Worm (Caenorhabditis elegans) whole organism, mixed stage, embryonic: ENCODE data around the gene aakb-2.

Experiments used
- M03D4.4 ChIP-seq: sonication (generic microtip); optimal IDR thresholded peaks from 2 replicates; lab custom pipeline; 2017; ENCODE audit warnings: mild to moderate bottlenecking, missing genetic modification characterization, missing compliant biosample characterization
- bed-3 ChIP-seq: fragments of 200-800 bp; sonication (Bioruptor generic); optimal IDR thresholded peaks from 3 replicates; lab custom pipeline; 2018; ENCODE audit warnings: mild to moderate bottlenecking, missing genetic modification characterization, moderate library complexity, missing compliant biosample characterization
- blmp-1 ChIP-seq: fragments of 150-350 bp; optimal IDR thresholded peaks from 2 replicates; lab custom pipeline; 2014; ENCODE audit warnings: missing biosample characterization, missing genetic modification characterization
- ceh-39 ChIP-seq: fragments of 150-350 bp; optimal IDR thresholded peaks from 2 replicates; lab custom pipeline; 2014; ENCODE audit warnings: missing biosample characterization, missing genetic modification characterization
- ceh-43 ChIP-seq: fragments of 200-800 bp; sonication (Bioruptor generic); optimal IDR thresholded peaks from 2 replicates; lab custom pipeline; 2018; ENCODE audit warnings: mild to moderate bottlenecking, missing genetic modification characterization, moderate library complexity, missing compliant biosample characterization
- ceh-83 ChIP-seq: fragments of 200-800 bp; sonication (Bioruptor generic); optimal IDR thresholded peaks from 2 replicates; lab custom pipeline; 2018; ENCODE audit warnings: mild to moderate bottlenecking, missing genetic modification characterization, missing compliant biosample characterization
- ces-1 ChIP-seq: fragments of 150-350 bp; optimal IDR thresholded peaks from 2 replicates; lab custom pipeline; 2014; ENCODE audit warnings: missing biosample characterization, missing genetic modification reagents, missing genetic modification characterization
- cnd-1 ChIP-seq: fragments of 200-800 bp; sonication (Bioruptor generic); optimal IDR thresholded peaks from 2 replicates; lab custom pipeline; 2018; ENCODE audit warnings: mild to moderate bottlenecking, missing genetic modification characterization, missing compliant biosample characterization
- drap-1 ChIP-seq: fragments of 200-800 bp; sonication (Bioruptor generic); optimal IDR thresholded peaks from 3 replicates; lab custom pipeline; 2018; ENCODE audit warnings: mild to moderate bottlenecking, missing genetic modification characterization, missing compliant biosample characterization
- elt-1 ChIP-seq: sonication (generic microtip); optimal IDR thresholded peaks from 2 replicates; lab custom pipeline; 2017; ENCODE audit warnings: missing genetic modification characterization, mild to moderate bottlenecking, missing compliant biosample characterization, antibody characterized with exemption, moderate library complexity, borderline replicate concordance; ENCODE audit not compliant: insufficient read depth
- elt-3 ChIP-seq: fragments of 150-350 bp; optimal IDR thresholded peaks from 2 replicates; lab custom pipeline; 2014; ENCODE audit warnings: missing biosample characterization, missing genetic modification characterization
- flh-1 ChIP-seq: fragments of 200-800 bp; sonication (Bioruptor generic); optimal IDR thresholded peaks from 2 replicates; lab custom pipeline; 2018; ENCODE audit warnings: mild to moderate bottlenecking, missing genetic modification characterization, moderate library complexity, missing compliant biosample characterization
- ham-2 ChIP-seq: fragments of 200-800 bp; sonication (Bioruptor generic); optimal IDR thresholded peaks from 2 replicates; lab custom pipeline; 2018; ENCODE audit warnings: mild to moderate bottlenecking, missing genetic modification characterization, missing compliant biosample characterization
- hlh-1 ChIP-seq: fragments of 150-350 bp; optimal IDR thresholded peaks from 2 replicates; lab custom pipeline; 2014; ENCODE audit warnings: missing biosample characterization, missing genetic modification reagents, missing genetic modification characterization
- lin-13 ChIP-seq: fragments of 150-350 bp; optimal IDR thresholded peaks from 2 replicates; lab custom pipeline; 2014; ENCODE audit warnings: missing biosample characterization, missing genetic modification characterization
- lin-32 ChIP-seq: fragments of 200-800 bp; sonication (Bioruptor generic); optimal IDR thresholded peaks from 2 replicates; lab custom pipeline; 2018; ENCODE audit warnings: mild to moderate bottlenecking, missing genetic modification characterization, missing compliant biosample characterization
- lsy-2 ChIP-seq: fragments of 150-350 bp; optimal IDR thresholded peaks from 2 replicates; lab custom pipeline; 2014; ENCODE audit warnings: missing biosample characterization, missing genetic modification characterization
- mab-5 ChIP-seq: fragments of 150-350 bp; optimal IDR thresholded peaks from 2 replicates; lab custom pipeline; 2014; ENCODE audit warnings: missing biosample characterization, missing genetic modification characterization
- mep-1 ChIP-seq: fragments of 150-350 bp; optimal IDR thresholded peaks from 2 replicates; lab custom pipeline; 2017; ENCODE audit warnings: missing biosample characterization, missing genetic modification reagents, missing genetic modification characterization, inconsistent platforms
- mls-2 ChIP-seq: sonication (generic microtip); optimal IDR thresholded peaks from 2 replicates; lab custom pipeline; 2016; ENCODE audit warnings: mild to moderate bottlenecking, missing genetic modification characterization, moderate library complexity, missing compliant biosample characterization
- nhr-12 ChIP-seq: fragments of 150-350 bp; optimal IDR thresholded peaks from 2 replicates; lab custom pipeline; 2014; ENCODE audit warnings: missing biosample characterization, missing genetic modification characterization
- nhr-2 ChIP-seq: fragments of 150-350 bp; optimal IDR thresholded peaks from 2 replicates; lab custom pipeline; 2014; ENCODE audit warnings: missing biosample characterization, missing genetic modification characterization
- nhr-237 ChIP-seq: fragments of 150-350 bp; optimal IDR thresholded peaks from 2 replicates; lab custom pipeline; 2014; ENCODE audit warnings: missing biosample characterization, missing genetic modification characterization
- nhr-76 ChIP-seq: sonication (generic microtip); optimal IDR thresholded peaks from 2 replicates; lab custom pipeline; 2017; ENCODE audit warnings: missing biosample characterization, missing genetic modification characterization
- pha-4 ChIP-seq: fragments of 150-350 bp; optimal IDR thresholded peaks from 2 replicates; lab custom pipeline; 2018; ENCODE audit warnings: missing biosample characterization, missing genetic modification reagents, missing genetic modification characterization
- snpc-4 ChIP-seq: fragments of 150-350 bp; optimal IDR thresholded peaks from 2 replicates; lab custom pipeline; 2014; ENCODE audit warnings: missing biosample characterization, missing genetic modification characterization
- sptf-1 ChIP-seq: sonication (generic microtip); optimal IDR thresholded peaks from 2 replicates; lab custom pipeline; 2017; ENCODE audit warnings: mild to moderate bottlenecking, missing genetic modification characterization, moderate library complexity, missing compliant biosample characterization
- tbx-8 ChIP-seq: fragments of 200-800 bp; sonication (Bioruptor generic); optimal IDR thresholded peaks from 2 replicates; lab custom pipeline; 2018; ENCODE audit warnings: mild to moderate bottlenecking, missing genetic modification characterization, moderate library complexity, missing compliant biosample characterization
- unc-120 ChIP-seq: sonication (generic microtip); optimal IDR thresholded peaks from 2 replicates; lab custom pipeline; 2017; ENCODE audit warnings: missing genetic modification characterization, missing compliant biosample characterization; ENCODE audit not compliant: poor library complexity, severe bottlenecking
- unc-39 ChIP-seq: fragments of 150-350 bp; optimal IDR thresholded peaks from 2 replicates; lab custom pipeline; 2014; ENCODE audit warnings: missing biosample characterization, missing genetic modification characterization
- unc-62 ChIP-seq: fragments of 150-350 bp; optimal IDR thresholded peaks from 2 replicates; lab custom pipeline; 2014; ENCODE audit warnings: missing biosample characterization, missing genetic modification reagents, missing genetic modification characterization
- zip-8 ChIP-seq: fragments of 150-350 bp; optimal IDR thresholded peaks from 2 replicates; lab custom pipeline; 2014; ENCODE audit warnings: missing biosample characterization, missing genetic modification characterization
- ztf-11 ChIP-seq: fragments of 150-350 bp; optimal IDR thresholded peaks from 2 replicates; lab custom pipeline; 2014; ENCODE audit warnings: missing biosample characterization, missing genetic modification characterization

aakb-2 gene

DNA sequence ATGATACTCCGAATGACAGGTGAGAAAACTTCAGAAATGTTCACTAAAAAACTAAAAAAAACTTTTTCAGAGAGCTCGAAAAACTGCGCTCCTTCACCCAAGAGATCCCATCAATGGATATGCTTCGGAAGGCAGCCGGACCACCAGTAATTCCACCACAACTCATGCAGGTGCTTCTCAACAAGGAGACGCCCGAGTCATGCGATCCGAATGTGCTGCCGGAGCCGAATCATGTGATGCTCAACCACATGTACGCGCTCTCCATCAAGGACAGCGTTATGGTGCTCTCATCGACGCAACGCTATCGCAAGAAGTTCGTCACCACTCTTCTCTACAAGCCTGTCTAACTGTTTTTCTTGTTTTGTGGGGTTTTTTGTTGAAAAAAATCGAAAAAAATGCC lies 798 bp downstream of the aakb-2 start:
- no peak for TF ChIP-seq unc-39
- TF ChIP-seq ztf-11 (tag; lab: Kevin White, UChicago) = no peak
- no peak for TF ChIP-seq cnd-1
- TF ChIP-seq lsy-2 (tag; lab: Kevin White, UChicago) = no peak
- no peak for TF ChIP-seq tbx-8 (GFP tag; lab: Kevin White, UChicago)
- no peak for TF ChIP-seq elt-1 (tag; lab: Kevin White, UChicago)
- no peak for TF ChIP-seq ceh-43 (GFP tag; lab: Kevin White, UChicago)
- no peak for TF ChIP-seq mls-2
- TF ChIP-seq unc-120 = no peak
- TF ChIP-seq pha-4 (tag; lab: Kevin White, UChicago) = no peak
- TF ChIP-seq nhr-12 (tag; lab: Kevin White, UChicago) = no peak
- no peak for TF ChIP-seq unc-62 (GFP tag; lab: Kevin White, UChicago)
- TF ChIP-seq mep-1 (tag; lab: Kevin White, UChicago) = no peak
- TF ChIP-seq ceh-83 = no peak
- TF ChIP-seq lin-13 (tag; lab: Kevin White, UChicago) = no peak
- no peak for TF ChIP-seq elt-3 (tag; lab: Kevin White, UChicago)
- TF ChIP-seq ceh-39 (tag; lab: Kevin White, UChicago) = no peak
- no peak for TF ChIP-seq M03D4.4 (tag; lab: Kevin White, UChicago)
- TF ChIP-seq snpc-4 (tag; lab: Kevin White, UChicago) = no peak

DNA sequence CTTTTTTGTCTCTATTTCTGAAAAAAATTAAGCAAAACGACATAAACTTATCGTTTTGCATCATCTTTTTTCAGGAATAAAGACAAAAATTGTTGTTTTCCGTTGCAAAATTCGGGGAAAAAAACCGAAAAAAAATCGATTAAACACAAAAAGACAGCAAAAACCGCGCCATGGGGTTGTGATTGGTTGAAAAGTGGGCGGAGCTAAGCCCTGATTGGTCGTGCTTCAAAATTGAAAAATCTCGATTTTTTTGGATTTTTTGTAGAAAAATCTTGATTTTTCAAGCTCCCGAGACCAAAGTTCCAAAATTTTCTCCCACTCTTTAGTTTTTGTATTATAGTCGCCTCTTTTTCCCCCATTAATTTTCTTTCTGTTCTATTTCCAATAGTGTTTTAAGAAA lies 1.4 kb downstream of the aakb-2 start:
- TF ChIP-seq snpc-4 (tag; lab: Kevin White, UChicago) = no peak
- no peak for TF ChIP-seq flh-1 (GFP tag; lab: Kevin White, UChicago)
- TF ChIP-seq ceh-83 = no peak
- no peak for TF ChIP-seq ham-2 (GFP tag; lab: Kevin White, UChicago)
- TF ChIP-seq lsy-2 (tag; lab: Kevin White, UChicago) = no peak
- no peak for TF ChIP-seq drap-1 (GFP tag; lab: Kevin White, UChicago)
- TF ChIP-seq ztf-11 (tag; lab: Kevin White, UChicago) = no peak
- TF ChIP-seq elt-1 (tag; lab: Kevin White, UChicago) = no peak
- no peak for TF ChIP-seq blmp-1
- TF ChIP-seq elt-3 (tag; lab: Kevin White, UChicago) = no peak
- no peak for TF ChIP-seq nhr-12 (tag; lab: Kevin White, UChicago)
- TF ChIP-seq ces-1 = no peak
- no peak for TF ChIP-seq bed-3 (GFP tag; lab: Kevin White, UChicago)
- TF ChIP-seq nhr-76 = no peak
- no peak for TF ChIP-seq sptf-1 (tag; lab: Kevin White, UChicago)
- no peak for TF ChIP-seq cnd-1

DNA sequence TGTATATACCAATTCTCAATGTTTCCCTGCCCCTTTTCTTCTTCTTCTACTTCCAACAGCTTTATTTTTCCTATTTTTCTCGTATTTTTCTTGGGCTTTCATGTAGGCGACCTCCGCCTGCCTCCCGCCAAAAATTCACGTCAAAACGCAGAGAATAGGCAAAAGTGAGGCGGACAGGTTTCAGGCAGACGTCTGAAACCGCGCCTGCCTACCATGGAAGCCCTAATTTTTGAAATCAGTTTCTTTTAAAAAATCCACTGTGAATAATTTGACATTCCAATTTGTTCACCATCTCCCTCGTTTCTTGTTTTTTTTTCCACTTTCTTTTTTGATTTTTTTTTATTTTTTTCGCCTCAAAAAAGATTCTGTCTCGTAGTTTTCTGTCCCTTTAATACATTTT lies 1.8 kb downstream of the aakb-2 start:
- TF ChIP-seq mep-1 (tag; lab: Kevin White, UChicago) (no peak), mls-2 (no peak), lsy-2 (tag; lab: Kevin White, UChicago) (no peak), snpc-4 (tag; lab: Kevin White, UChicago) (no peak), unc-62 (GFP tag; lab: Kevin White, UChicago) (no peak), mab-5 (tag; lab: Kevin White, UChicago) (no peak), zip-8 (no peak), pha-4 (tag; lab: Kevin White, UChicago) (no peak), tbx-8 (GFP tag; lab: Kevin White, UChicago) (no peak), ceh-83 (no peak), unc-39 (no peak), ces-1 (no peak), nhr-76 (no peak), drap-1 (GFP tag; lab: Kevin White, UChicago) (no peak), ztf-11 (tag; lab: Kevin White, UChicago) (no peak)

DNA sequence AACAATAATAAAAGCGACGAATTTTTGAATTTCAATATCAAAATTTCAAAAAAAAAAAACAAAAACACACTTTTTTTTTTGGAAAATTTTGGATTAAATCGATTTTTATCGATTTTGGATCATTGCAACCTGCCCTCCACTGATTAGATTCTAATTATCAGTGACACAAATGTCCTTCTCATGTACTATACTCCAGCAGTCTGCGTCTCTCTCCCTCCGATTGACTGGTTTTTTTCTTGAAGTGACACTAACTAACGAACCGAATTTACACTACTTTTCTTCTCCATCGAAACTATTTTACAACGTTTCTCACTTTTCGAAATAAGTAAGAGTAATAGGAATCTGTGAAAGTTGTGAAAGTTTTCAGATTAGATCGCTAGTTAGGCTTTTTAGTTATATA lies 3.8 kb downstream of the aakb-2 start:
- TF ChIP-seq cnd-1 = no peak
- no peak for TF ChIP-seq drap-1 (GFP tag; lab: Kevin White, UChicago)
- TF ChIP-seq lin-32 = no peak
- TF ChIP-seq snpc-4 (tag; lab: Kevin White, UChicago) = no peak
- no peak for TF ChIP-seq ces-1
- no peak for TF ChIP-seq lsy-2 (tag; lab: Kevin White, UChicago)
- TF ChIP-seq elt-3 (tag; lab: Kevin White, UChicago) = no peak
- no peak for TF ChIP-seq ceh-83
- no peak for TF ChIP-seq blmp-1
- no peak for TF ChIP-seq nhr-12 (tag; lab: Kevin White, UChicago)

DNA sequence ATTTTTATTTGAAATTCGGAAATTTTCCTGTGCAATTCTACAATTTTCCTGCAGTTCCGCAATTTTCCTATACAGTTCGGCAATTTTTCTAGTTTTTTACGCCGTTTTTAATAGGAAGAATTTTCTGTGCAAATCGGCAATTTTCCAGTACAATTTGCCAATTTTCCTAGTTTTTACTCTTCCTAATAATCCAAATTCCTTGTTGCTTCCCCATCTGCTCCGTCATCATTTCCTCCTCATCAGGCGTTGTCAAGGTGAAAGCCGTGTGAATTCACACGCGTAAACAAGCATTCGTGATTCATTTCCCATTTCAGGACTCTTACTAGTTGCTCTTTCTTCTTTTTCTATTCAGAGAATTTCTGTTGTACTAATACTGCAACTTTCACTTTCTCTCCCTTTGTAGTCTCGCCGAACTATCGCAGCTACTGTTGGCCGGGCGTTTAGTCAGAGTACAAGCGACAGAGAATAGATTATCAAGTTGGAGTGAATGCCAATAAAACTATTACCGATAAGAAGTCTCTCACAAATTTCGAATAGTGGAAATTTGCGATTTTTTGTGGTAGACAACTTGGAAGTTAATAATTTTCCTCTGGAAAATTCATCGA lies 4.7 kb downstream of the aakb-2 start:
- no peak for TF ChIP-seq ham-2 (GFP tag; lab: Kevin White, UChicago)
- TF ChIP-seq nhr-76 = no peak
- TF ChIP-seq hlh-1 = no peak
- no peak for TF ChIP-seq snpc-4 (tag; lab: Kevin White, UChicago)
- TF ChIP-seq mep-1 (tag; lab: Kevin White, UChicago) = no peak
- no peak for TF ChIP-seq nhr-2
- no peak for TF ChIP-seq lin-32
- TF ChIP-seq tbx-8 (GFP tag; lab: Kevin White, UChicago) = no peak
- TF ChIP-seq ceh-43 (GFP tag; lab: Kevin White, UChicago) = no peak
- no peak for TF ChIP-seq nhr-237
- TF ChIP-seq lin-13 (tag; lab: Kevin White, UChicago) = no peak
- TF ChIP-seq, all 35 proteins: peak for 0
